Worm (Caenorhabditis elegans) whole organism, L4 larva: ENCODE data around the gene C05G5.3.

Source experiments
- F10B5.3 ChIP-seq: sonication (generic microtip); optimal IDR thresholded peaks from 2 replicates; lab custom pipeline; 2016; ENCODE audit warnings: mild to moderate bottlenecking, missing genetic modification characterization, missing compliant biosample characterization
- F37D6.2 ChIP-seq: sonication (generic microtip); optimal IDR thresholded peaks from 2 replicates; lab custom pipeline; 2016; ENCODE audit warnings: mild to moderate bottlenecking, missing genetic modification characterization, missing compliant biosample characterization
- F44E2.7 ChIP-seq: fragments of 200-800 bp; sonication (Bioruptor generic); IDR thresholded peaks from 2 replicates; pipeline ENCODE4 v2.1.2; 2022; ENCODE audit warnings: missing genetic modification characterization, missing compliant biosample characterization
- F49E8.2 ChIP-seq: sonication (generic microtip); optimal IDR thresholded peaks from 2 replicates; lab custom pipeline; 2016; ENCODE audit warnings: missing compliant biosample characterization, mild to moderate bottlenecking, missing genetic modification characterization, borderline replicate concordance
- R02D3.7 ChIP-seq: fragments of 150-350 bp; sonication (generic microtip); optimal IDR thresholded peaks from 3 replicates; lab custom pipeline; 2014; ENCODE audit warnings: missing biosample characterization, missing genetic modification characterization
- T20F7.1 ChIP-seq: fragments of 200-800 bp; sonication (Bioruptor generic); optimal IDR thresholded peaks from 2 replicates; lab custom pipeline; 2018; ENCODE audit warnings: mild to moderate bottlenecking, missing genetic modification characterization, missing compliant biosample characterization
- T26A8.4 ChIP-seq: fragments of 200-800 bp; sonication (Bioruptor generic); IDR thresholded peaks from 2 replicates; pipeline ENCODE4 v1.3.6; 2022; ENCODE audit warnings: missing genetic modification characterization, missing compliant biosample characterization
- Y105C5A.15 ChIP-seq: fragments of 200-800 bp; sonication (Bioruptor generic); IDR thresholded peaks from 2 replicates; pipeline ENCODE4 v1.3.6; 2022; ENCODE audit warnings: missing genetic modification characterization, missing compliant biosample characterization
- Y5F2A.4 ChIP-seq: fragments of 200-800 bp; sonication (Bioruptor generic); optimal IDR thresholded peaks from 2 replicates; lab custom pipeline; 2018; ENCODE audit warnings: mild to moderate bottlenecking, missing genetic modification characterization, missing compliant biosample characterization
- arid-1 ChIP-seq: fragments of 200-800 bp; sonication (Bioruptor generic); conservative IDR thresholded peaks from 2 replicates; pipeline ENCODE4 v1.3.6; 2022; ENCODE audit warnings: missing genetic modification reagents, missing genetic modification characterization, missing compliant biosample characterization
- ceh-32 ChIP-seq: sonication (generic microtip); optimal IDR thresholded peaks from 2 replicates; lab custom pipeline; 2016; ENCODE audit warnings: mild to moderate bottlenecking, missing genetic modification characterization, missing compliant biosample characterization; ENCODE audit not compliant: poor library complexity
- ctbp-1 ChIP-seq: fragments of 200-800 bp; sonication (Bioruptor generic); IDR thresholded peaks from 2 replicates; pipeline ENCODE4 v1.3.6; 2022; ENCODE audit warnings: missing genetic modification reagents, missing genetic modification characterization, missing compliant biosample characterization
- daf-16 ChIP-seq, 3 experiments: sonication (generic microtip); optimal IDR thresholded peaks; 2 replicates each; lab custom pipeline; 2016 to 2017; ENCODE audit warnings: missing genetic modification characterization in 3 of 3, missing genetic modification reagents in 3 of 3, mild to moderate bottlenecking in 2 of 3, missing compliant biosample characterization in 2 of 3, missing biosample characterization in 1 of 3, moderate library complexity in 1 of 3
- daf-19 ChIP-seq: fragments of 200-800 bp; sonication (Bioruptor generic); conservative IDR thresholded peaks from 2 replicates; pipeline ENCODE4 v1.3.6; 2022; ENCODE audit warnings: missing genetic modification characterization, missing compliant biosample characterization
- daf-8 ChIP-seq: fragments of 200-800 bp; sonication (Bioruptor generic); IDR thresholded peaks from 2 replicates; pipeline ENCODE4 v1.3.6; 2022; ENCODE audit warnings: missing genetic modification characterization, missing compliant biosample characterization
- dmd-6 ChIP-seq: fragments of 200-800 bp; sonication (Bioruptor generic); IDR thresholded peaks from 2 replicates; pipeline ENCODE4 v1.3.6; 2022; ENCODE audit warnings: missing genetic modification reagents, missing genetic modification characterization, missing compliant biosample characterization
- dpl-1 ChIP-seq: fragments of 150-350 bp; optimal IDR thresholded peaks from 2 replicates; lab custom pipeline; 2014; ENCODE audit warnings: missing biosample characterization, missing genetic modification reagents, missing genetic modification characterization
- duxl-1 ChIP-seq: sonication (generic microtip); optimal IDR thresholded peaks from 2 replicates; lab custom pipeline; 2016; ENCODE audit warnings: mild to moderate bottlenecking, missing genetic modification characterization, moderate library complexity, missing compliant biosample characterization; ENCODE audit not compliant: poor library complexity
- gei-8 ChIP-seq: fragments of 200-800 bp; sonication (Bioruptor generic); optimal IDR thresholded peaks from 2 replicates; lab custom pipeline; 2018; ENCODE audit warnings: mild to moderate bottlenecking, missing genetic modification characterization, missing compliant biosample characterization
- hmg-1.1 ChIP-seq: fragments of 200-800 bp; sonication (Bioruptor generic); IDR thresholded peaks from 2 replicates; pipeline ENCODE4 v1.3.6; 2022; ENCODE audit warnings: missing genetic modification reagents, missing genetic modification characterization, missing compliant biosample characterization
- lin-1 ChIP-seq: fragments of 200-800 bp; sonication (Bioruptor generic); IDR thresholded peaks from 2 replicates; pipeline ENCODE4 v1.3.6; 2022; ENCODE audit warnings: missing genetic modification reagents, missing genetic modification characterization, missing compliant biosample characterization
- lin-13 ChIP-seq: fragments of 150-350 bp; optimal IDR thresholded peaks from 2 replicates; lab custom pipeline; 2014; ENCODE audit warnings: missing biosample characterization, missing genetic modification reagents, missing genetic modification characterization
- lsy-2 ChIP-seq, 2 experiments: fragments of 150-350 bp in 1 of 2; sonication (generic microtip) in 1 of 2; optimal IDR thresholded peaks; 2 replicates each; lab custom pipeline; 2014 to 2017; ENCODE audit warnings: missing biosample characterization in 2 of 2, missing genetic modification characterization in 2 of 2
- mdl-1 ChIP-seq, 2 experiments: fragments of 150-350 bp in 1 of 2; sonication (generic microtip) in 1 of 2; optimal IDR thresholded peaks; 2 replicates each; lab custom pipeline; 2014 to 2017; ENCODE audit warnings: missing biosample characterization in 2 of 2, missing genetic modification characterization in 2 of 2
- mdt-29 ChIP-seq: fragments of 200-800 bp; sonication (Bioruptor generic); IDR thresholded peaks from 2 replicates; pipeline ENCODE4 v1.3.6; 2022; ENCODE audit warnings: missing genetic modification reagents, missing genetic modification characterization, missing compliant biosample characterization
- mep-1 ChIP-seq: fragments of 150-350 bp; sonication (generic microtip); optimal IDR thresholded peaks from 3 replicates; lab custom pipeline; 2014; ENCODE audit warnings: missing biosample characterization, missing genetic modification characterization
- mxl-2 ChIP-seq: fragments of 200-800 bp; sonication (Bioruptor generic); conservative IDR thresholded peaks from 2 replicates; pipeline ENCODE4 v1.3.6; 2022; ENCODE audit warnings: missing genetic modification reagents, missing genetic modification characterization, missing compliant biosample characterization
- mxl-3 ChIP-seq: fragments of 200-800 bp; sonication (Bioruptor generic); optimal IDR thresholded peaks from 2 replicates; lab custom pipeline; 2018; ENCODE audit warnings: mild to moderate bottlenecking, missing genetic modification characterization, missing compliant biosample characterization
- nhr-10 ChIP-seq: fragments of 150-350 bp; optimal IDR thresholded peaks from 2 replicates; lab custom pipeline; 2014; ENCODE audit warnings: missing biosample characterization, missing genetic modification characterization
- nhr-102 ChIP-seq: sonication (generic microtip); optimal IDR thresholded peaks from 2 replicates; lab custom pipeline; 2016; ENCODE audit warnings: mild to moderate bottlenecking, missing genetic modification characterization, moderate library complexity, missing compliant biosample characterization
- nhr-28 ChIP-seq: fragments of 150-350 bp; optimal IDR thresholded peaks from 2 replicates; lab custom pipeline; 2014; ENCODE audit warnings: missing biosample characterization, missing genetic modification characterization
- nhr-41 ChIP-seq: fragments of 200-800 bp; sonication (Bioruptor generic); IDR thresholded peaks from 2 replicates; pipeline ENCODE4 v1.3.6; 2022; ENCODE audit warnings: missing genetic modification reagents, missing genetic modification characterization, missing compliant biosample characterization
- nhr-48 ChIP-seq: sonication (generic microtip); optimal IDR thresholded peaks from 2 replicates; lab custom pipeline; 2016; ENCODE audit warnings: mild to moderate bottlenecking, missing genetic modification characterization, missing compliant biosample characterization
- nhr-6 ChIP-seq: fragments of 150-350 bp; optimal IDR thresholded peaks from 2 replicates; lab custom pipeline; 2014; ENCODE audit warnings: missing biosample characterization, missing genetic modification characterization
- nhr-76 ChIP-seq: fragments of 150-350 bp; optimal IDR thresholded peaks from 2 replicates; lab custom pipeline; 2014; ENCODE audit warnings: missing biosample characterization, missing genetic modification characterization
- pha-4 ChIP-seq, 2 experiments: fragments of 150-350 bp in 1 of 2; fragments of 200-800 bp in 1 of 2; sonication (Bioruptor generic) in 1 of 2; IDR thresholded peaks in 1 of 2; optimal IDR thresholded peaks in 1 of 2; 2 replicates each; pipeline versions ENCODE4 v1.3.6 to Lab custom; 2014 to 2022; ENCODE audit warnings: missing genetic modification characterization in 2 of 2, missing genetic modification reagents in 2 of 2, missing biosample characterization in 1 of 2, missing compliant biosample characterization in 1 of 2
- php-3 ChIP-seq: fragments of 200-800 bp; sonication (Bioruptor generic); IDR thresholded peaks from 2 replicates; pipeline ENCODE4 v1.3.6; 2022; ENCODE audit warnings: missing genetic modification reagents, missing genetic modification characterization, missing compliant biosample characterization
- rbr-2 ChIP-seq: sonication (generic microtip); optimal IDR thresholded peaks from 2 replicates; lab custom pipeline; 2016; ENCODE audit warnings: missing genotype, missing genetic modification characterization, missing compliant biosample characterization
- saeg-2 ChIP-seq: fragments of 200-800 bp; sonication (Bioruptor generic); IDR thresholded peaks from 2 replicates; pipeline ENCODE4 v1.3.6; 2022; ENCODE audit warnings: missing genetic modification reagents, missing genetic modification characterization, missing compliant biosample characterization
- set-16 ChIP-seq: fragments of 200-800 bp; sonication (Bioruptor generic); IDR thresholded peaks from 2 replicates; pipeline ENCODE4 v1.3.6; 2022; ENCODE audit warnings: missing genetic modification reagents, missing genetic modification characterization, missing compliant biosample characterization
- spr-1 ChIP-seq: sonication (generic microtip); optimal IDR thresholded peaks from 2 replicates; lab custom pipeline; 2016; ENCODE audit warnings: mild to moderate bottlenecking, missing genetic modification characterization, missing compliant biosample characterization
- tag-97 ChIP-seq: fragments of 200-800 bp; sonication (Bioruptor generic); IDR thresholded peaks from 2 replicates; pipeline ENCODE4 v1.3.6; 2022; ENCODE audit warnings: missing genetic modification characterization, missing compliant biosample characterization
- tra-1 ChIP-seq: fragments of 200-800 bp; sonication (Bioruptor generic); IDR thresholded peaks from 2 replicates; pipeline ENCODE4 v1.3.6; 2022; ENCODE audit warnings: missing genetic modification reagents, missing genetic modification characterization, missing compliant biosample characterization
- unc-62 ChIP-seq, 3 experiments: fragments of 150-350 bp in 1 of 3; sonication (generic microtip); optimal IDR thresholded peaks in 2 of 3; peaks in 1 of 3; 1 replicate in 1 of 3; 2 replicates in 2 of 3; lab custom pipeline; 2014 to 2017; ENCODE audit warnings: missing biosample characterization in 3 of 3, missing genetic modification characterization in 3 of 3, missing genetic modification reagents in 3 of 3, missing genotype in 1 of 3
- zip-11 ChIP-seq: fragments of 200-800 bp; sonication (Bioruptor generic); IDR thresholded peaks from 2 replicates; pipeline ENCODE4 v1.3.6; 2022; ENCODE audit warnings: missing genetic modification characterization, missing compliant biosample characterization

C05G5.3 gene

ce11 chrX:14790320-14791048 lies 38.7 kb upstream of the C05G5.3 start, which contains the start of gene tatn-1 (continued):
- TF ChIP-seq tra-1 (GFP tag; lab: Robert Waterston, UW) (peak; percentile 85), lsy-2 (tag; optimal IDR thresholded peaks at IDR 0.05; lab: Kevin White, UChicago) (peak; percentile 43 to 58), T26A8.4 (GFP tag; lab: Robert Waterston, UW) (peak; percentile 65), spr-1 (peak; percentile 61), arid-1 (0 out of 2 replicates have a peak, but pooled peaks have one; percentile 11), mxl-2 (0 out of 2 replicates have a peak, but pooled peaks have one; percentile 3), F49E8.2 (tag; lab: Kevin White, UChicago) (no peak), daf-8 (GFP tag; lab: Robert Waterston, UW) (no peak), pha-4 (GFP tag; IDR thresholded peaks at IDR 0.05; lab: Robert Waterston, UW) (0 out of 2 replicates have a peak, but pooled peaks have one; percentile 38), pha-4 (tag; optimal IDR thresholded peaks at IDR 0.05; lab: Kevin White, UChicago) (no peak), nhr-48 (tag; lab: Kevin White, UChicago) (peak; percentile 98), mdt-29 (GFP tag; lab: Robert Waterston, UW) (0 out of 2 replicates have a peak, but pooled peaks have one; percentile 27), set-16 (GFP tag; lab: Robert Waterston, UW) (peak; percentile 50; the same call in 1 of the 2 replicates), lin-13 (GFP tag; lab: Kevin White, UChicago) (peak; percentile 30), tag-97 (GFP tag; lab: Robert Waterston, UW) (no peak), rbr-2 (tag; lab: Kevin White, UChicago) (peak; percentile 47), T20F7.1 (GFP tag; lab: Kevin White, UChicago) (peak; percentile 52), lin-1 (GFP tag; lab: Robert Waterston, UW) (peak; percentile 52), R02D3.7 (no peak), nhr-76 (tag; lab: Kevin White, UChicago) (no peak), nhr-102 (tag; lab: Kevin White, UChicago) (peak; percentile 97), saeg-2 (GFP tag; lab: Robert Waterston, UW) (peak; percentile 80; the same call in 1 of the 2 replicates), mep-1 (peak; percentile 40), php-3 (GFP tag; lab: Robert Waterston, UW) (peak; percentile 87; the same call in 1 of the 2 replicates), Y5F2A.4 (GFP tag; lab: Kevin White, UChicago) (no peak), mdl-1 (tag; optimal IDR thresholded peaks at IDR 0.05; lab: Kevin White, UChicago) (peak; percentile 94 to 98), gei-8 (GFP tag; lab: Kevin White, UChicago) (peak; percentile 80), dmd-6 (GFP tag; lab: Robert Waterston, UW) (peak; percentile 97), nhr-10 (tag; lab: Kevin White, UChicago) (peak; percentile 81), nhr-41 (GFP tag; lab: Robert Waterston, UW) (peak; percentile 24; the same call in 1 of the 2 replicates), nhr-28 (tag; lab: Kevin White, UChicago) (peak; percentile 83), mxl-3 (peak; percentile 99)

ce11 chrX:14787557-14787932 lies 35.7 kb upstream of the C05G5.3 start:
- TF ChIP-seq ctbp-1 (GFP tag; lab: Robert Waterston, UW), result no peak
- no peak for TF ChIP-seq zip-11 (GFP tag; lab: Robert Waterston, UW)
- TF ChIP-seq unc-62 (GFP tag; optimal IDR thresholded peaks at IDR 0.05 in 1 of 2; lab: Kevin White, UChicago), result peak in 1 of 2 experiments; percentile 70
- TF ChIP-seq unc-62 (tag; optimal IDR thresholded peaks at IDR 0.05; lab: Kevin White, UChicago), result no peak
- TF ChIP-seq daf-19 (GFP tag; lab: Robert Waterston, UW), result no peak
- no peak for TF ChIP-seq tag-97 (GFP tag; lab: Robert Waterston, UW)
- TF ChIP-seq F37D6.2, result no peak
- no peak for TF ChIP-seq ceh-32
- TF ChIP-seq nhr-6, result no peak
- no peak for TF ChIP-seq daf-8 (GFP tag; lab: Robert Waterston, UW)
- no peak for TF ChIP-seq dpl-1 (GFP tag; lab: Kevin White, UChicago)
- no peak for TF ChIP-seq nhr-76 (tag; lab: Kevin White, UChicago)
- no peak for TF ChIP-seq spr-1
- no peak for TF ChIP-seq Y105C5A.15 (GFP tag; lab: Robert Waterston, UW)
- TF ChIP-seq hmg-1.1, result no peak
- TF ChIP-seq F44E2.7, result no peak
- no peak for TF ChIP-seq duxl-1
- TF ChIP-seq dmd-6 (GFP tag; lab: Robert Waterston, UW), result peak; percentile 19; the same call in 1 of the 2 replicates
- no peak for TF ChIP-seq lin-1 (GFP tag; lab: Robert Waterston, UW)
- TF ChIP-seq lsy-2 (tag; optimal IDR thresholded peaks at IDR 0.05; lab: Kevin White, UChicago), result no peak
- no peak for TF ChIP-seq Y5F2A.4 (GFP tag; lab: Kevin White, UChicago)
- TF ChIP-seq set-16 (GFP tag; lab: Robert Waterston, UW), result no peak
- no peak for TF ChIP-seq daf-16 (GFP tag; optimal IDR thresholded peaks at IDR 0.05; lab: Kevin White, UChicago)
- peak; percentile 74 for TF ChIP-seq daf-16 (tag; optimal IDR thresholded peaks at IDR 0.05; lab: Kevin White, UChicago)
- no peak for TF ChIP-seq F10B5.3
- no peak for TF ChIP-seq tra-1 (GFP tag; lab: Robert Waterston, UW)
